Worm (Caenorhabditis elegans) whole organism, midembryonic: Measurements from ENCODE around the gene M199.135.
"Not testable (repeated sequence)": the region's sequence is repeated elsewhere in the genome, so short reads cannot be mapped to it uniquely, and the experiment has no call there.

Experiments used
- T22C8.4 ChIP-seq: fragments of 200-800 bp; sonication (Bioruptor generic); IDR thresholded peaks from 2 replicates; pipeline ENCODE4 v1.3.6; 2022; ENCODE audit warnings: missing genetic modification characterization, missing compliant biosample characterization
- cog-1 ChIP-seq: sonication (generic microtip); optimal IDR thresholded peaks from 2 replicates; lab custom pipeline; 2016; ENCODE audit warnings: missing genetic modification characterization, missing compliant biosample characterization
- flt-1 ChIP-seq: fragments of 200-800 bp; sonication (Bioruptor generic); IDR thresholded peaks from 2 replicates; pipeline ENCODE4 v1.3.6; 2022; ENCODE audit warnings: missing genetic modification characterization, missing compliant biosample characterization
- klf-2 ChIP-seq: fragments of 200-800 bp; sonication (Bioruptor generic); conservative IDR thresholded peaks from 2 replicates; pipeline ENCODE4 v1.3.6; 2022; ENCODE audit warnings: missing genetic modification reagents, missing genetic modification characterization, missing compliant biosample characterization
- med-1 ChIP-seq: sonication (generic microtip); optimal IDR thresholded peaks from 2 replicates; lab custom pipeline; 2017; ENCODE audit warnings: missing genetic modification characterization, mild to moderate bottlenecking, missing compliant biosample characterization, antibody characterized with exemption, missing genetic modification reagents; ENCODE audit not compliant: insufficient read depth
- ref-1 ChIP-seq: fragments of 200-800 bp; sonication (Bioruptor generic); conservative IDR thresholded peaks from 2 replicates; pipeline ENCODE4 v1.3.6; 2022; ENCODE audit warnings: missing genetic modification reagents, missing genetic modification characterization, missing compliant biosample characterization
- tab-1 ChIP-seq: fragments of 200-800 bp; sonication (Bioruptor generic); IDR thresholded peaks from 2 replicates; pipeline ENCODE4 v1.3.6; 2022; ENCODE audit warnings: missing genetic modification characterization, missing compliant biosample characterization
- ztf-23 ChIP-seq: fragments of 200-800 bp; sonication (Bioruptor generic); IDR thresholded peaks from 2 replicates; pipeline ENCODE4 v1.3.6; 2022; ENCODE audit warnings: missing genetic modification reagents, missing genetic modification characterization, missing compliant biosample characterization
- ztf-29 ChIP-seq: fragments of 200-800 bp; sonication (Bioruptor generic); IDR thresholded peaks from 2 replicates; pipeline ENCODE4 v1.3.6; 2022; ENCODE audit warnings: missing genetic modification reagents, missing genetic modification characterization, missing compliant biosample characterization

The M199.135 gene

DNA sequence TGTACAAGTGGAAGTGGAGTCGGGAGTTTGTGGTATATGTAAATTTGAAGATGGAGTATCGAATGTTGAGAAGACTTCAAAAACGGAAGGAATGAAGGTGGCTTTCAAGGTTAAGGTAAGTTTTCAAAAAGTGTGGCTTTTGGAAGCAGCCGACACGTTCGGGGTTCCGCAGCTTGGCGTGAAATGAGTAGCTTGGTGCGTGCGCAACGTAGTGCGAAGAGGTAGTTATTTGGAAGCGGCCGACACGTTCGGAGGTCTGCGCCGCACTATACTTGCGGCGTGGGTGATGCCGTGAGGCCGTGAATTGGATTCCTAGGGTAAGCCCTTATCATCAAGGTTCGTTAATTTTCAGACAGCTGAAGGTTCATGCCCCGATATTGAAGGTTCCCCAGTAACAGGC, 6.3 kb downstream of the M199.135 start, which contains the start of gene clec-189:
Gene clec-189, plus strand, starts transcription at position 92 of the 400 bp plus-strand sequence.
- no peak for TF ChIP-seq ztf-29 (GFP tag; lab: Robert Waterston, UW)
- no peak for TF ChIP-seq tab-1 (GFP tag; lab: Robert Waterston, UW)
- TF ChIP-seq klf-2 (GFP tag; lab: Robert Waterston, UW): no peak
- TF ChIP-seq ztf-23 (GFP tag; lab: Robert Waterston, UW): no peak
- TF ChIP-seq flt-1 (GFP tag; lab: Robert Waterston, UW): no peak
- no peak for TF ChIP-seq T22C8.4 (GFP tag; lab: Robert Waterston, UW)

DNA sequence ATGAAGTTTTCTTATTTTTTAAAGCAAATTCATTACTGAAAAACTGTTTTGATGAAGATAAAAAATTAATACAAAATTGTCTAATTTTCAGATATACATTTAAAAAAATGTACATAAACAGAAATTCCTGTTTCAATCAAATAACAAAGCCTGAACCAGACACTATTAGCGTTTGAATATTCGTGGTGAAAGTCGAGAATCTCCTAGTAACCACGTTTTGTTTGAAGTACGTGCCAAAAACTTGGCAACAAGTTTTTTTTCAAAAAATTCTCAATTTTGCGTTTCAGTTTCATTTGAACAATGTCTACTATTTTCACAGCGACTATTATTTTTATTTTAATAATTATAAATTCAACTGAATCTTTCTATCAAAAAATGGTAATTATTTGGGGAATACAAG, 8.5 kb downstream of the M199.135 start, which contains the start of gene M199.7:
Gene M199.7, plus strand, starts transcription at position 301 of the 400 bp plus-strand sequence.
- no peak for TF ChIP-seq flt-1 (GFP tag; lab: Robert Waterston, UW)
- TF ChIP-seq med-1 (GFP tag; lab: Kevin White, UChicago): no peak
- TF ChIP-seq ref-1 (GFP tag; lab: Robert Waterston, UW): no peak
- TF ChIP-seq cog-1 (tag; lab: Kevin White, UChicago): no peak
- TF ChIP-seq T22C8.4 (GFP tag; lab: Robert Waterston, UW): no peak
- TF ChIP-seq ztf-29 (GFP tag; lab: Robert Waterston, UW): no peak
- TF ChIP-seq ztf-23 (GFP tag; lab: Robert Waterston, UW): no peak
- no peak for TF ChIP-seq tab-1 (GFP tag; lab: Robert Waterston, UW)

DNA sequence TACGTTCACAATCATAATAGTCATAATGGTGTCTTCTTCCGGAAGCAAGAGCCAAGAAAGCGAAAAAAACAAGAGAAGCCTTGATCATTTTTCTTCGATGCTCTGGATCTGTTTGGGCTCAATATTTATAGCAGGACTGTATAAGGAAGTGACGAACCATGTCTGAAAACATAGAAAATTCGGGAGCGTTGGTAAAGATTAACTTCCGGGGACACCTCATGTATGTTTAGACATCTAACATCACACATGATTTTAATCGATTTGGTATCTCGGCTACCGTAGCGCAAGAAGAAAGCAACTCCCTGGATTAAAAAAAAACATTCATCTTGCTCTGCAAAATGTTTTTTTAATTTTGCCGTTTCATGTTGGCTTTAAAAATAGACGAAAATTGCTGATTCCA, 11.6 kb downstream of the M199.135 start, which contains the start of gene clec-190:
Gene clec-190, minus strand, starts transcription at position 101 of the 400 bp plus-strand sequence.
- TF ChIP-seq med-1 (GFP tag; lab: Kevin White, UChicago): no peak

DNA sequence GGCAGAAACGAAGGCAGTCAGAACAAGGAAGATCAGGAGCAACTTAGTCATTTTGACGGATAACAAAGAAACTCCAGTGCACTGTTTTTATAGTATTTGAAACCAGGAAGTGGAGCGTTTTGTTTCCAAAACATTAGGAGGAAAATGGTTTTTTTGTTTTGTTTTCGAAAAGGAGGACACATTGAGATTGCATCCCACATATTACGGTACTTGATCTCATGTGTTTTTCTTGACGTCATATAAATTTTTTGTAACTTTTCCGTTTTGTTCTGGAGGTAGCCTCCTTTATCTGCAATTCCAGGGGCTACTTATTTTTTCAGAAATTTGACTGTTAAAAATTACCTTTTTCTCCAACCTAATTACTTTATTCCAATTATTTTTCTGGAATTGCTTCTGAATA, 13.3 kb downstream of the M199.135 start, which contains the start of gene M199.9:
Gene M199.9, minus strand, starts transcription at position 101 of the 400 bp plus-strand sequence.
- TF ChIP-seq med-1 (GFP tag; lab: Kevin White, UChicago): no peak
- no peak for TF ChIP-seq ztf-29 (GFP tag; lab: Robert Waterston, UW)
- no peak for TF ChIP-seq flt-1 (GFP tag; lab: Robert Waterston, UW)
- TF ChIP-seq tab-1 (GFP tag; lab: Robert Waterston, UW): no peak

DNA sequence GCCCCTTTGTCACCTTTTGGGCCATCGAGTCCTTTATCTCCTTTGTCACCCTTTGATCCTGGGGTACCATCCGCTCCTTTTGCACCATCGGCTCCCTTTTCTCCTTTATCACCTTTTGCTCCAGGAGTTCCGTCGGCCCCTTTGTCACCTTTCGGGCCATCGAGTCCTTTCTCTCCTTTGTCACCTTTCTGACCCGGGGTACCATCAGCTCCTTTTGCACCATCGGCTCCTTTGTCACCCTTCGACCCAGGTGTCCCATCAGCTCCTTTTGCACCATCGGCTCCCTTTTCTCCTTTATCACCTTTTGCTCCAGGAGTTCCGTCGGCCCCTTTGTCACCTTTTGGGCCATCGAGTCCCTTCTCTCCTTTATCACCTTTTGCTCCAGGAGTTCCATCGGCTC, 15.8 kb downstream of the M199.135 start:
- TF ChIP-seq klf-2 (GFP tag; lab: Robert Waterston, UW): peak; percentile 67; the same call in 1 of the 2 replicates

DNA sequence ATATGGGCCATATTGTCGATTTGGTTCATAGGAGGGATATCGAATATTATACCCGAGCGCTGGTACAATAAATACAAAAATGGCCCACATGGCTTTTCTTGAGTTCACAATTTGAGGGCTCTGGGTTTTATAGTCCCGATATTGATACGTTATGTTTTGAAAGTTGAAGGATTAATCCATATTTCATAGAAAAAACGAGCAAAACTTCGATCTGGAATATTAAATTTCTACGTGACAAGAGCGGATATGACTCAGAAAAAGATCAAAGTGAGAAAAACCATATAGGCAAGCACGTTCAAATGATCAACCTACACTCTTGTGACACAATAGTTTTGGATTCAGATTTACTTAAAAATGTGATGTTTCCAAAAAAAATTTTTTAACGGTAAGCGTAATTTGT, 17.3 kb downstream of the M199.135 start, which contains the start of gene col-135:
Gene col-135, minus strand, starts transcription at position 101 of the 400 bp plus-strand sequence.
- TF ChIP-seq tab-1 (GFP tag; lab: Robert Waterston, UW) (no peak), T22C8.4 (GFP tag; lab: Robert Waterston, UW) (no peak), flt-1 (GFP tag; lab: Robert Waterston, UW) (no peak), ztf-23 (GFP tag; lab: Robert Waterston, UW) (no peak), ztf-29 (GFP tag; lab: Robert Waterston, UW) (no peak), ref-1 (GFP tag; lab: Robert Waterston, UW) (no peak), med-1 (GFP tag; lab: Kevin White, UChicago) (no peak), cog-1 (tag; lab: Kevin White, UChicago) (no peak), klf-2 (GFP tag; lab: Robert Waterston, UW) (no peak)

DNA sequence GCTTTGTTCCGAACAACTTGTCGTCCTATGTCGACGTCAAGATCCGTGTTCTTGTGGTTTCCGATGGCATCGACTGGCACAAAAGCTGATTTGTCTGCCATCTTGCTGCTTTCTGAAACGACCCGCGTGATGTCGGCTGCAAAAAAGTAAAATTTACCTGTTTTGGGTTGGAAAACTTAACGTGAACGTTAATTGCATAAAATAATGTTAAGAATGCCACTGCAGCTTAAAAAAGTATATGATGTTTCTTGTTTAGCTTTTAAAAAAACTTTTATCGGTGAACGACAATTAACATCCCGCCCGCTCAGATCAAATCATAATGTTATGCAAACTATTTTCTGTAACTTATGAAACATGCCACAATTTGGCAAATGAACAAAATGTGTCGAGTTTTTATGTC, 19.5 kb downstream of the M199.135 start, which contains the start of gene M199.8:
Gene M199.8, minus strand, starts transcription at position 101 of the 400 bp plus-strand sequence.
- TF ChIP-seq ztf-29 (GFP tag; lab: Robert Waterston, UW); cog-1 (tag; lab: Kevin White, UChicago); flt-1 (GFP tag; lab: Robert Waterston, UW): not testable (repeated sequence)

DNA sequence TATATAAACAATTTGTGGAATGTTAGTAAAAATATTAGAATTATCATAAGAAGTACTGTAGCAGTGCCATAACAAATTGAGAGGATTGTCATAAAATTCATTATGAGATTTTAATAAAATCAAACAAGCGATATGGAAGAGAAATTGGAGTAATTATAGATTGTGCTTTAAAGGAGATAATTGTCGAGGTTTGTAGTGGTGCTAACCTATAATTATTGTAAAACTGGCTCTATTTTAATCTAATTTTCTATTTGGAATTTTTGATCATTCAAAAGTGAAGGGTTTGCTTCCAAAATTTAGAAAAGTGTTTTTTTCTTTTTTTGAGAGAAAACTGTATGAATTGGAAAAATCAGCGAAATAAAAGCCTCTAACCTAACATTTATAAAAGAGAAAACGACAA, 26.4 kb downstream of the M199.135 start, which contains the start of gene srg-51:
Gene srg-51, minus strand, starts transcription at position 101 of the 400 bp plus-strand sequence.
- no peak for TF ChIP-seq T22C8.4 (GFP tag; lab: Robert Waterston, UW)

DNA sequence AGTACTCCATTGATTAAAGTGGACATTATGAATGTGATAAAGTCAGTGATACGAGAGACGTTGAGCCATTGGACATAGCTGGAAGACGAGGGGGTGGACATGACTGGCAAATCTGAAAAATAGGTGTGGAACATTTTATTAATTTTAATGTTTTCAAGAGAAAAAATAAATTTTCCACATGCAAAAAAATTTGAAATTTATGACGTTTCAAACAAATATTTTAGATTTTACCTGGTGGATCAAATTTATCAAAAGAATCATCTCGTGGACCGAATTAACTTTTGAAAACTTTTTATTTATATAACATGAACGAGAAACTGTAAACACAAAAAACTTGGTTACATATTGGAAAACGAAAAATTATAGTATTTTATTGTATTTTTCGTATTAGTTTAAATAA, 32.7 kb downstream of the M199.135 start, which contains the start of gene str-78:
Gene str-78, minus strand, starts transcription at position 101 of the 400 bp plus-strand sequence.
- no peak for TF ChIP-seq klf-2 (GFP tag; lab: Robert Waterston, UW)
- TF ChIP-seq ztf-29 (GFP tag; lab: Robert Waterston, UW): no peak
- TF ChIP-seq tab-1 (GFP tag; lab: Robert Waterston, UW): no peak
- no peak for TF ChIP-seq ref-1 (GFP tag; lab: Robert Waterston, UW)
